Worm (Caenorhabditis elegans) whole organism, early embryonic: ENCODE results near the gene Y40H7A.11.

Source experiments
- B0310.2 ChIP-seq: sonication (generic microtip); optimal IDR thresholded peaks from 2 replicates; lab custom pipeline; 2016; ENCODE audit warnings: mild to moderate bottlenecking, missing genetic modification characterization, missing compliant biosample characterization
- F13C5.2 ChIP-seq: sonication (generic microtip); optimal IDR thresholded peaks from 2 replicates; lab custom pipeline; 2017; ENCODE audit warnings: mild to moderate bottlenecking, missing genetic modification characterization, inconsistent platforms, missing compliant biosample characterization
- aly-1 ChIP-seq: sonication (generic microtip); optimal IDR thresholded peaks from 2 replicates; lab custom pipeline; 2016; ENCODE audit warnings: missing genetic modification characterization, missing compliant biosample characterization
- ama-1 ChIP-seq: fragments of 150-350 bp; optimal IDR thresholded peaks from 2 replicates; lab custom pipeline; 2014
- ceh-13 ChIP-seq: fragments of 200-800 bp; sonication (Bioruptor generic); optimal IDR thresholded peaks from 2 replicates; lab custom pipeline; 2018; ENCODE audit warnings: mild to moderate bottlenecking, missing genetic modification characterization, missing compliant biosample characterization
- ceh-36 ChIP-seq: sonication (generic microtip); optimal IDR thresholded peaks from 2 replicates; lab custom pipeline; 2016; ENCODE audit warnings: missing genetic modification characterization, inconsistent platforms, missing compliant biosample characterization
- ets-7 ChIP-seq: sonication (generic microtip); optimal IDR thresholded peaks from 2 replicates; lab custom pipeline; 2016; ENCODE audit warnings: missing genotype, missing genetic modification characterization, missing compliant biosample characterization
- flt-1 ChIP-seq: fragments of 200-800 bp; sonication (Bioruptor generic); IDR thresholded peaks from 2 replicates; pipeline ENCODE4 v1.3.6; 2022; ENCODE audit warnings: missing genetic modification characterization, missing compliant biosample characterization
- hmbx-1 ChIP-seq: sonication (generic microtip); optimal IDR thresholded peaks from 2 replicates; lab custom pipeline; 2016; ENCODE audit warnings: mild to moderate bottlenecking, missing genetic modification characterization, missing compliant biosample characterization
- hmg-4 ChIP-seq: fragments of 200-800 bp; sonication (Bioruptor generic); optimal IDR thresholded peaks from 2 replicates; lab custom pipeline; 2018; ENCODE audit warnings: mild to moderate bottlenecking, missing genetic modification characterization, missing compliant biosample characterization
- hnd-1 ChIP-seq: sonication (generic microtip); optimal IDR thresholded peaks from 2 replicates; lab custom pipeline; 2016; ENCODE audit warnings: missing genetic modification characterization, missing compliant biosample characterization
- pes-1 ChIP-seq: fragments of 200-800 bp; sonication (Bioruptor generic); IDR thresholded peaks from 2 replicates; pipeline ENCODE4 v1.3.6; 2022; ENCODE audit warnings: missing genetic modification reagents, missing genetic modification characterization, missing compliant biosample characterization
- scrt-1 ChIP-seq: fragments of 200-800 bp; sonication (Bioruptor generic); IDR thresholded peaks from 2 replicates; pipeline ENCODE4 v1.3.6; 2022; ENCODE audit warnings: missing genetic modification characterization, missing compliant biosample characterization
- sea-1 ChIP-seq: fragments of 200-800 bp; sonication (Bioruptor generic); conservative IDR thresholded peaks from 2 replicates; pipeline ENCODE4 v1.3.6; 2022; ENCODE audit warnings: missing genetic modification characterization, missing compliant biosample characterization
- tbx-11 ChIP-seq: fragments of 200-800 bp; sonication (Bioruptor generic); IDR thresholded peaks from 2 replicates; pipeline ENCODE4 v1.3.6; 2022; ENCODE audit warnings: missing genetic modification characterization, missing compliant biosample characterization
- tbx-37 ChIP-seq: fragments of 200-800 bp; sonication (Bioruptor generic); conservative IDR thresholded peaks from 2 replicates; pipeline ENCODE4 v1.3.6; 2022; ENCODE audit warnings: missing genetic modification reagents, missing genetic modification characterization, missing compliant biosample characterization
- tra-4 ChIP-seq: sonication (generic microtip); optimal IDR thresholded peaks from 2 replicates; lab custom pipeline; 2017; ENCODE audit warnings: missing genetic modification characterization, missing compliant biosample characterization

The Y40H7A.11 gene

ce11 chrIV:15220253-15220652 lies at the start of gene Y40H7A.11:
Gene Y40H7A.11, minus strand, starts transcription at chrIV:15220353.
- TF ChIP-seq flt-1 (GFP tag; lab: Robert Waterston, UW) (no peak), B0310.2 (no peak), scrt-1 (no peak), ceh-13 (no peak), aly-1 (tag; lab: Kevin White, UChicago) (no peak), ceh-36 (no peak), pes-1 (GFP tag; lab: Robert Waterston, UW) (no peak)

ce11 chrIV:15259548-15259947 lies 39.4 kb upstream of the Y40H7A.11 start, which contains the start of gene Y73F8A.5:
Gene Y73F8A.5, plus strand, starts transcription at chrIV:15259868.
- TF ChIP-seq sea-1 (GFP tag; lab: Robert Waterston, UW) (no peak), tra-4 (tag; lab: Kevin White, UChicago) (no peak), ceh-13 (no peak), B0310.2 (no peak), ets-7 (tag; lab: Kevin White, UChicago) (no peak), scrt-1 (no peak), F13C5.2 (tag; lab: Kevin White, UChicago) (no peak)

ce11 chrIV:15252157-15252556 lies 32.0 kb upstream of the Y40H7A.11 start, which contains the start of gene srj-42:
Gene srj-42, minus strand, starts transcription at chrIV:15252257.
- no peak for TF ChIP-seq pes-1 (GFP tag; lab: Robert Waterston, UW)
- no peak for TF ChIP-seq F13C5.2 (tag; lab: Kevin White, UChicago)
- no peak for TF ChIP-seq sea-1 (GFP tag; lab: Robert Waterston, UW)
- TF ChIP-seq hmbx-1: no peak
- no peak for TF ChIP-seq tra-4 (tag; lab: Kevin White, UChicago)
- no peak for TF ChIP-seq tbx-11 (GFP tag; lab: Robert Waterston, UW)
- no peak for TF ChIP-seq aly-1 (tag; lab: Kevin White, UChicago)
- no peak for TF ChIP-seq flt-1 (GFP tag; lab: Robert Waterston, UW)
- TF ChIP-seq scrt-1: no peak
- TF ChIP-seq hmg-4 (GFP tag; lab: Kevin White, UChicago): no peak
- no peak for TF ChIP-seq ceh-13
- TF ChIP-seq hnd-1 (tag; lab: Kevin White, UChicago): no peak
- TF ChIP-seq tbx-37 (GFP tag; lab: Robert Waterston, UW): no peak
- no peak for TF ChIP-seq B0310.2
- no peak for TF ChIP-seq ets-7 (tag; lab: Kevin White, UChicago)
- no peak for TF ChIP-seq ceh-36
- no peak for TF ChIP-seq ama-1 (lab: Kevin White, UChicago)

ce11 chrIV:15251075-15251474 lies 30.9 kb upstream of the Y40H7A.11 start:
- no peak for TF ChIP-seq tra-4 (tag; lab: Kevin White, UChicago)

ce11 chrIV:15245655-15246054 lies 25.5 kb upstream of the Y40H7A.11 start, which contains the start of gene Y73F8A.36:
Gene Y73F8A.36, plus strand, starts transcription at chrIV:15245955.
- TF ChIP-seq hmbx-1 (no peak), hnd-1 (tag; lab: Kevin White, UChicago) (no peak), scrt-1 (no peak), ceh-13 (no peak), ama-1 (lab: Kevin White, UChicago) (no peak), ets-7 (tag; lab: Kevin White, UChicago) (no peak), flt-1 (GFP tag; lab: Robert Waterston, UW) (no peak), aly-1 (tag; lab: Kevin White, UChicago) (no peak), pes-1 (GFP tag; lab: Robert Waterston, UW) (no peak), F13C5.2 (tag; lab: Kevin White, UChicago) (no peak), B0310.2 (no peak), sea-1 (GFP tag; lab: Robert Waterston, UW) (no peak), hmg-4 (GFP tag; lab: Kevin White, UChicago) (no peak), tra-4 (tag; lab: Kevin White, UChicago) (no peak)

- no peak for TF ChIP-seq tra-4 (tag; lab: Kevin White, UChicago)
- no peak for TF ChIP-seq F13C5.2 (tag; lab: Kevin White, UChicago)
- TF ChIP-seq hmbx-1: no peak
- TF ChIP-seq ceh-13: no peak
- TF ChIP-seq hnd-1 (tag; lab: Kevin White, UChicago): no peak
- TF ChIP-seq hmg-4 (GFP tag; lab: Kevin White, UChicago): no peak
- no peak for TF ChIP-seq scrt-1
- no peak for TF ChIP-seq tbx-37 (GFP tag; lab: Robert Waterston, UW)
- TF ChIP-seq pes-1 (GFP tag; lab: Robert Waterston, UW): no peak
- no peak for TF ChIP-seq ama-1 (lab: Kevin White, UChicago)
Measured at ce11 chrIV:15235856-15236255, 15.7 kb upstream of the Y40H7A.11 start, which contains the start of gene lgc-52. Gene lgc-52, plus strand, starts transcription at chrIV:15236123.

ce11 chrIV:15234943-15235605 lies 14.9 kb upstream of the Y40H7A.11 start, which contains the start of gene pkd-2:
Gene pkd-2, minus strand, starts transcription at chrIV:15234993.
- TF ChIP-seq ceh-36: no peak
- no peak for TF ChIP-seq ceh-13
- no peak for TF ChIP-seq sea-1 (GFP tag; lab: Robert Waterston, UW)

- TF ChIP-seq ama-1 (lab: Kevin White, UChicago) (no peak), pes-1 (GFP tag; lab: Robert Waterston, UW) (no peak), ceh-13 (no peak), F13C5.2 (tag; lab: Kevin White, UChicago) (no peak), hnd-1 (tag; lab: Kevin White, UChicago) (no peak), flt-1 (GFP tag; lab: Robert Waterston, UW) (no peak), B0310.2 (no peak), hmbx-1 (no peak), scrt-1 (no peak), tra-4 (tag; lab: Kevin White, UChicago) (no peak)
Measured at ce11 chrIV:15234272-15234671, 14.1 kb upstream of the Y40H7A.11 start.
